Fruit fly (Drosophila melanogaster): ENCODE results near the gene Polr3G.

Polr3G gene

dm6 chr3L:17421319-17421718 is 5.6 kb downstream of the Polr3G start, which contains the start of gene blot:
Gene blot, minus strand, starts transcription at chr3L:17421514.
- TF ChIP-seq Mnt (GFP tag; optimal IDR thresholded peaks at IDR 0.05), result peak; percentile 45
- no peak for TF ChIP-seq ovo (GFP tag; optimal IDR thresholded peaks at IDR 0.05)
- TF ChIP-seq CG12768 (GFP tag; optimal IDR thresholded peaks at IDR 0.05), result peak; percentile 18
- peak; percentile 82 for TF ChIP-seq tj (GFP tag; optimal IDR thresholded peaks at IDR 0.05)
- TF ChIP-seq cic (GFP tag; optimal IDR thresholded peaks at IDR 0.05), result no peak
- TF ChIP-seq bab1 (GFP tag; optimal IDR thresholded peaks at IDR 0.05), result peak; percentile 59
- no peak for TF ChIP-seq CG5204 (GFP tag; optimal IDR thresholded peaks at IDR 0.05)
- TF ChIP-seq pad (GFP tag; optimal IDR thresholded peaks at IDR 0.05), result no peak
- no peak for TF ChIP-seq CG1620 (GFP tag; optimal IDR thresholded peaks at IDR 0.05)
- no peak for TF ChIP-seq Hr96 (GFP tag; optimal IDR thresholded peaks at IDR 0.05)
- TF ChIP-seq CG14711 (tag; optimal IDR thresholded peaks at IDR 0.05), result no peak
- no peak for TF ChIP-seq toe (GFP tag; optimal IDR thresholded peaks at IDR 0.05)
- TF ChIP-seq CG33017 (tag; optimal IDR thresholded peaks at IDR 0.05), result no peak
- no peak for TF ChIP-seq CG11617 (GFP tag; optimal IDR thresholded peaks at IDR 0.05)
- peak; percentile 3 for TF ChIP-seq CG7101 (tag; optimal IDR thresholded peaks at IDR 0.05)

dm6 chr3L:17420610-17421194 is 6.2 kb downstream of the Polr3G start:
- TF ChIP-seq Hr96 (GFP tag; optimal IDR thresholded peaks at IDR 0.05) (no peak), Crg-1 (GFP tag; optimal IDR thresholded peaks at IDR 0.05) (no peak), Mnt (GFP tag; optimal IDR thresholded peaks at IDR 0.05) (no peak), tj (GFP tag; optimal IDR thresholded peaks at IDR 0.05) (no peak), CG7045 (GFP tag; optimal IDR thresholded peaks at IDR 0.05) (no peak), CG14711 (tag; optimal IDR thresholded peaks at IDR 0.05) (no peak)

- TF ChIP-seq CG1620 (GFP tag; optimal IDR thresholded peaks at IDR 0.05) (no peak), bab1 (GFP tag; optimal IDR thresholded peaks at IDR 0.05) (no peak), pad (GFP tag; optimal IDR thresholded peaks at IDR 0.05) (peak; percentile 27), toe (GFP tag; optimal IDR thresholded peaks at IDR 0.05) (no peak), cic (GFP tag; optimal IDR thresholded peaks at IDR 0.05) (peak; percentile 33), CG7045 (GFP tag; optimal IDR thresholded peaks at IDR 0.05) (peak; percentile 10), Crg-1 (GFP tag; optimal IDR thresholded peaks at IDR 0.05) (peak; percentile 46), kay (GFP tag; ENCODE audit: borderline replicate concordance) (peak; percentile 76), CG5204 (GFP tag; optimal IDR thresholded peaks at IDR 0.05) (no peak), cnc (optimal IDR thresholded peaks at IDR 0.05) (no peak), Mnt (GFP tag; optimal IDR thresholded peaks at IDR 0.05) (no peak), ovo (GFP tag; optimal IDR thresholded peaks at IDR 0.05) (no peak), CG12768 (GFP tag; optimal IDR thresholded peaks at IDR 0.05) (peak; percentile 56), Clk (GFP tag; optimal IDR thresholded peaks at IDR 0.05) (no peak), CG33017 (tag; optimal IDR thresholded peaks at IDR 0.05) (peak; percentile 29), Hr96 (GFP tag; optimal IDR thresholded peaks at IDR 0.05) (no peak), CG7101 (tag; optimal IDR thresholded peaks at IDR 0.05) (peak; percentile 32), CG11617 (GFP tag; optimal IDR thresholded peaks at IDR 0.05) (peak; percentile 22), tj (GFP tag; optimal IDR thresholded peaks at IDR 0.05) (peak; percentile 90), CG14711 (tag; optimal IDR thresholded peaks at IDR 0.05) (peak; percentile 18)
These were observed 7.7 kb downstream of the Polr3G start for dm6 chr3L:17419103-17419741.

dm6 chr3L:17415967-17416749 is 10.8 kb downstream of the Polr3G start:
- TF ChIP-seq pad (GFP tag; optimal IDR thresholded peaks at IDR 0.05) (no peak), toe (GFP tag; optimal IDR thresholded peaks at IDR 0.05) (no peak), CG5204 (GFP tag; optimal IDR thresholded peaks at IDR 0.05) (no peak), CG7045 (GFP tag; optimal IDR thresholded peaks at IDR 0.05) (no peak), CG1620 (GFP tag; optimal IDR thresholded peaks at IDR 0.05) (no peak), kay (GFP tag; ENCODE audit: borderline replicate concordance) (no peak), CG12768 (GFP tag; optimal IDR thresholded peaks at IDR 0.05) (no peak), Clk (GFP tag; optimal IDR thresholded peaks at IDR 0.05) (no peak), cic (GFP tag; optimal IDR thresholded peaks at IDR 0.05) (no peak), Crg-1 (GFP tag; optimal IDR thresholded peaks at IDR 0.05) (no peak), CG11617 (GFP tag; optimal IDR thresholded peaks at IDR 0.05) (no peak), Mnt (GFP tag; optimal IDR thresholded peaks at IDR 0.05) (no peak), CG33017 (tag; optimal IDR thresholded peaks at IDR 0.05) (no peak), cnc (optimal IDR thresholded peaks at IDR 0.05) (no peak)

- no peak for TF ChIP-seq cnc (optimal IDR thresholded peaks at IDR 0.05)
- TF ChIP-seq CG7101 (tag; optimal IDR thresholded peaks at IDR 0.05), result no peak
- no peak for TF ChIP-seq CG14711 (tag; optimal IDR thresholded peaks at IDR 0.05)
- no peak for TF ChIP-seq pad (GFP tag; optimal IDR thresholded peaks at IDR 0.05)
- TF ChIP-seq toe (GFP tag; optimal IDR thresholded peaks at IDR 0.05), result no peak
- no peak for TF ChIP-seq CG11617 (GFP tag; optimal IDR thresholded peaks at IDR 0.05)
- no peak for TF ChIP-seq Crg-1 (GFP tag; optimal IDR thresholded peaks at IDR 0.05)
- no peak for TF ChIP-seq Clk (GFP tag; optimal IDR thresholded peaks at IDR 0.05)
- TF ChIP-seq CG1620 (GFP tag; optimal IDR thresholded peaks at IDR 0.05), result no peak
- no peak for TF ChIP-seq Mnt (GFP tag; optimal IDR thresholded peaks at IDR 0.05)
- no peak for TF ChIP-seq CG5204 (GFP tag; optimal IDR thresholded peaks at IDR 0.05)
- TF ChIP-seq bab1 (GFP tag; optimal IDR thresholded peaks at IDR 0.05), result no peak
- TF ChIP-seq kay (GFP tag; ENCODE audit: borderline replicate concordance), result no peak
- no peak for TF ChIP-seq tj (GFP tag; optimal IDR thresholded peaks at IDR 0.05)
- no peak for TF ChIP-seq CG33017 (tag; optimal IDR thresholded peaks at IDR 0.05)
These were observed 14.8 kb downstream of the Polr3G start for dm6 chr3L:17412146-17412545.

Measured in whole organism, adult.